Worm (Caenorhabditis elegans) whole organism, L3 larva: Measurements from ENCODE around the gene C32H11.4.

ENCODE experiments used
- ZK546.5 ChIP-seq: sonication (generic microtip); optimal IDR thresholded peaks from 2 replicates; lab custom pipeline; 2017; ENCODE audit warnings: missing biosample characterization, missing genetic modification characterization
- aly-2 ChIP-seq: fragments of 150-350 bp; optimal IDR thresholded peaks from 2 replicates; lab custom pipeline; 2014; ENCODE audit warnings: missing biosample characterization, missing genetic modification characterization
- ama-1 ChIP-seq: fragments of 150-350 bp; optimal IDR thresholded peaks from 2 replicates; lab custom pipeline; 2018
- ceh-28 ChIP-seq: fragments of 150-350 bp; optimal IDR thresholded peaks from 2 replicates; lab custom pipeline; 2014; ENCODE audit warnings: missing biosample characterization, missing genetic modification reagents, missing genetic modification characterization
- ceh-9 ChIP-seq: sonication (generic microtip); optimal IDR thresholded peaks from 2 replicates; lab custom pipeline; 2018; ENCODE audit warnings: missing biosample characterization, missing genetic modification characterization
- daf-12 ChIP-seq: fragments of 150-350 bp; optimal IDR thresholded peaks from 2 replicates; lab custom pipeline; 2014; ENCODE audit warnings: missing biosample characterization, missing genetic modification reagents, missing genetic modification characterization
- egl-5 ChIP-seq: fragments of 150-350 bp; optimal IDR thresholded peaks from 2 replicates; lab custom pipeline; 2017; ENCODE audit warnings: missing biosample characterization, missing genetic modification reagents, missing genetic modification characterization, inconsistent platforms
- elt-1 ChIP-seq: fragments of 150-350 bp; optimal IDR thresholded peaks from 2 replicates; lab custom pipeline; 2014; ENCODE audit warnings: missing biosample characterization, missing genetic modification characterization
- elt-2 ChIP-seq: sonication (generic microtip); optimal IDR thresholded peaks from 2 replicates; lab custom pipeline; 2016; ENCODE audit warnings: missing genetic modification reagents, mild to moderate bottlenecking, missing genetic modification characterization, missing compliant biosample characterization
- fkh-10 ChIP-seq: sonication (generic microtip); optimal IDR thresholded peaks from 2 replicates; lab custom pipeline; 2017; ENCODE audit warnings: missing biosample characterization, missing genetic modification reagents, missing genetic modification characterization
- fos-1 ChIP-seq: fragments of 150-350 bp; optimal IDR thresholded peaks from 2 replicates; lab custom pipeline; 2014; ENCODE audit warnings: missing biosample characterization, missing genetic modification characterization
- hmg-11 ChIP-seq: sonication (generic microtip); optimal IDR thresholded peaks from 2 replicates; lab custom pipeline; 2016; ENCODE audit warnings: missing genetic modification characterization, missing compliant biosample characterization
- jun-1 ChIP-seq: fragments of 150-350 bp; optimal IDR thresholded peaks from 2 replicates; lab custom pipeline; 2014; ENCODE audit warnings: missing biosample characterization, missing genetic modification reagents, missing genetic modification characterization
- lin-15B ChIP-seq: fragments of 150-350 bp; optimal IDR thresholded peaks from 2 replicates; lab custom pipeline; 2014; ENCODE audit warnings: missing biosample characterization, missing genetic modification characterization
- lin-39 ChIP-seq: fragments of 150-350 bp; optimal IDR thresholded peaks from 2 replicates; lab custom pipeline; 2018; ENCODE audit warnings: missing biosample characterization, missing genetic modification reagents, missing genetic modification characterization
- lsy-12 ChIP-seq: sonication (generic microtip); optimal IDR thresholded peaks from 2 replicates; lab custom pipeline; 2016; ENCODE audit warnings: mild to moderate bottlenecking, missing genetic modification characterization, missing compliant biosample characterization
- mdl-1 ChIP-seq: fragments of 150-350 bp; optimal IDR thresholded peaks from 2 replicates; lab custom pipeline; 2014; ENCODE audit warnings: missing biosample characterization, missing genetic modification characterization
- mml-1 ChIP-seq: fragments of 150-350 bp; sonication (generic microtip); optimal IDR thresholded peaks from 3 replicates; lab custom pipeline; 2014; ENCODE audit warnings: missing biosample characterization, missing genetic modification characterization
- nhr-11 ChIP-seq: fragments of 150-350 bp; optimal IDR thresholded peaks from 2 replicates; lab custom pipeline; 2014; ENCODE audit warnings: missing biosample characterization, missing genetic modification characterization
- nhr-23 ChIP-seq: fragments of 150-350 bp; optimal IDR thresholded peaks from 2 replicates; lab custom pipeline; 2014; ENCODE audit warnings: missing biosample characterization, missing genetic modification reagents, missing genetic modification characterization
- nhr-25 ChIP-seq: sonication (generic microtip); optimal IDR thresholded peaks from 2 replicates; lab custom pipeline; 2017; ENCODE audit warnings: missing biosample characterization, missing genetic modification characterization
- nhr-28 ChIP-seq: fragments of 150-350 bp; optimal IDR thresholded peaks from 2 replicates; lab custom pipeline; 2014; ENCODE audit warnings: missing biosample characterization, missing genetic modification characterization
- nhr-77 ChIP-seq: fragments of 150-350 bp; optimal IDR thresholded peaks from 2 replicates; lab custom pipeline; 2014; ENCODE audit warnings: missing biosample characterization, missing genetic modification characterization
- pha-4 ChIP-seq: fragments of 150-350 bp; optimal IDR thresholded peaks from 2 replicates; lab custom pipeline; 2014; ENCODE audit warnings: missing biosample characterization, missing genetic modification reagents, missing genetic modification characterization
- pqm-1 ChIP-seq: fragments of 150-350 bp; optimal IDR thresholded peaks from 2 replicates; lab custom pipeline; 2017; ENCODE audit warnings: missing biosample characterization, missing genetic modification characterization, inconsistent platforms
- sea-2 ChIP-seq: fragments of 150-350 bp; sonication (generic microtip); optimal IDR thresholded peaks from 4 replicates; lab custom pipeline; 2014; ENCODE audit warnings: missing biosample characterization, missing genetic modification reagents, missing genetic modification characterization
- skn-1 ChIP-seq: fragments of 150-350 bp; optimal IDR thresholded peaks from 2 replicates; lab custom pipeline; 2014; ENCODE audit warnings: missing biosample characterization, missing genetic modification characterization
- snpc-4 ChIP-seq: fragments of 150-350 bp; optimal IDR thresholded peaks from 2 replicates; lab custom pipeline; 2014; ENCODE audit warnings: missing biosample characterization, missing genetic modification characterization
- unc-39 ChIP-seq: sonication (generic microtip); optimal IDR thresholded peaks from 4 replicates; lab custom pipeline; 2017; ENCODE audit warnings: missing biosample characterization, missing genetic modification characterization
- unc-62 ChIP-seq: fragments of 150-350 bp; sonication (generic microtip); optimal IDR thresholded peaks from 4 replicates; lab custom pipeline; 2014; ENCODE audit warnings: missing biosample characterization, missing genetic modification reagents, missing genetic modification characterization
- zag-1 ChIP-seq: fragments of 150-350 bp; optimal IDR thresholded peaks from 2 replicates; lab custom pipeline; 2014; ENCODE audit warnings: missing biosample characterization, missing genetic modification characterization
- ztf-11 ChIP-seq: fragments of 150-350 bp; optimal IDR thresholded peaks from 2 replicates; lab custom pipeline; 2014; ENCODE audit warnings: missing biosample characterization, missing genetic modification characterization
- ztf-4 ChIP-seq: fragments of 150-350 bp; optimal IDR thresholded peaks from 2 replicates; lab custom pipeline; 2014; ENCODE audit warnings: missing biosample characterization, missing genetic modification characterization

The C32H11.4 gene

ce11 chrIV:12906529-12906928, 14.5 kb upstream of the C32H11.4 start, which contains the start of gene K08D8.3:
Gene K08D8.3 (minus strand): TSS chrIV:12906659.
- TF ChIP-seq nhr-77 (tag; lab: Kevin White, UChicago) (no peak), elt-2 (tag; lab: Kevin White, UChicago) (peak; percentile 80), lsy-12 (tag; lab: Kevin White, UChicago) (no peak), mml-1 (tag; lab: Kevin White, UChicago) (no peak), elt-1 (tag; lab: Kevin White, UChicago) (no peak), ZK546.5 (tag; lab: Kevin White, UChicago) (no peak), hmg-11 (no peak), unc-62 (GFP tag; lab: Kevin White, UChicago) (no peak), nhr-25 (tag; lab: Kevin White, UChicago) (no peak), ztf-4 (no peak), pha-4 (no peak), nhr-11 (tag; lab: Kevin White, UChicago) (no peak), lin-15B (no peak), pqm-1 (peak; percentile 82), unc-39 (tag; lab: Kevin White, UChicago) (no peak), daf-12 (tag; lab: Kevin White, UChicago) (no peak), nhr-28 (no peak), sea-2 (no peak), aly-2 (tag; lab: Kevin White, UChicago) (no peak), zag-1 (no peak), skn-1 (peak; percentile 69)
- TF ChIP-seq, all 47 proteins: peak for 3

ce11 chrIV:12909871-12910270, 11.2 kb upstream of the C32H11.4 start, which contains the start of gene K08D8.4:
Gene K08D8.4 (minus strand): TSS chrIV:12909998.
- TF ChIP-seq pqm-1 (peak; percentile 73), snpc-4 (tag; lab: Kevin White, UChicago) (no peak), elt-2 (tag; lab: Kevin White, UChicago) (peak; percentile 78)

- TF ChIP-seq pqm-1: peak; percentile 51
- TF ChIP-seq mdl-1: no peak
- TF ChIP-seq elt-2 (tag; lab: Kevin White, UChicago): peak; percentile 72
These were observed 9.1 kb upstream of the C32H11.4 start, which contains the start of gene K08D8.5 for ce11 chrIV:12911990-12912389. Gene K08D8.5 (minus strand): TSS chrIV:12912129.

ce11 chrIV:12914532-12915019, 6.5 kb upstream of the C32H11.4 start, which contains the start of gene irg-6:
Gene irg-6 (minus strand): TSS chrIV:12914969.
- TF ChIP-seq pqm-1 (no peak), zag-1 (no peak), jun-1 (no peak), sea-2 (no peak), ztf-4 (no peak), nhr-25 (tag; lab: Kevin White, UChicago) (no peak), lin-39 (no peak), elt-2 (tag; lab: Kevin White, UChicago) (no peak), ceh-28 (no peak), pha-4 (no peak)

- TF ChIP-seq aly-2 (tag; lab: Kevin White, UChicago): no peak
- no peak for TF ChIP-seq ztf-11 (tag; lab: Kevin White, UChicago)
- no peak for TF ChIP-seq jun-1
- no peak for TF ChIP-seq pha-4
- TF ChIP-seq fkh-10 (GFP tag; lab: Kevin White, UChicago): no peak
- TF ChIP-seq nhr-77 (tag; lab: Kevin White, UChicago): no peak
- TF ChIP-seq pqm-1: no peak
- no peak for TF ChIP-seq ceh-9
- TF ChIP-seq ama-1 (lab: Kevin White, UChicago): no peak
- no peak for TF ChIP-seq lin-39
- no peak for TF ChIP-seq egl-5 (tag; lab: Kevin White, UChicago)
- no peak for TF ChIP-seq elt-2 (tag; lab: Kevin White, UChicago)
- TF ChIP-seq fos-1 (tag; lab: Kevin White, UChicago): no peak
- TF ChIP-seq, all 47 proteins: peak for 0
These were observed 5.6 kb upstream of the C32H11.4 start, which contains the start of gene srz-15 for ce11 chrIV:12915479-12915878. Gene srz-15 (plus strand): TSS chrIV:12915779.

ce11 chrIV:12918256-12918655, 2.8 kb upstream of the C32H11.4 start, which contains the start of gene C32H11.3:
Gene C32H11.3 (plus strand): TSS chrIV:12918556.
- no peak for TF ChIP-seq nhr-23 (tag; lab: Kevin White, UChicago)
- no peak for TF ChIP-seq egl-5 (tag; lab: Kevin White, UChicago)
- TF ChIP-seq snpc-4 (tag; lab: Kevin White, UChicago): no peak
- TF ChIP-seq jun-1: no peak
- TF ChIP-seq, all 47 proteins: peak for 0
